Fruit fly (Drosophila melanogaster): ENCODE results near the gene Arf1.
A peak's percentile ranks its signal among the peaks of the same experiment; 100 is the strongest.

The Arf1 gene

dm6 chr3L:22888591-22889258, 16.7 kb upstream of the Arf1 start (continued):
- TF ChIP-seq Dip2 (GFP tag; IDR thresholded peaks at IDR 0.05) (no peak), CG11247 (GFP tag; IDR thresholded peaks at IDR 0.05) (no peak), CG14441 (GFP tag; IDR thresholded peaks at IDR 0.05) (no peak), CG13287 (GFP tag; IDR thresholded peaks at IDR 0.05; ENCODE audit: partially characterized antibody) (no peak), CG34376 (GFP tag; optimal IDR thresholded peaks at IDR 0.05) (no peak), CG4617 (GFP tag; optimal IDR thresholded peaks at IDR 0.05; ENCODE audit: borderline replicate concordance) (no peak), CG18476 (GFP tag; optimal IDR thresholded peaks at IDR 0.05) (no peak), dmrt99B (tag; optimal IDR thresholded peaks at IDR 0.05) (no peak), Taf1 (GFP tag; IDR thresholded peaks at IDR 0.05) (no peak), Oaz (GFP tag; IDR thresholded peaks at IDR 0.05) (no peak), CG12155 (GFP tag; optimal IDR thresholded peaks at IDR 0.05) (no peak), pzg (GFP tag; optimal IDR thresholded peaks at IDR 0.05) (no peak), Optix (GFP tag; IDR thresholded peaks at IDR 0.05) (no peak), CG2889 (GFP tag; IDR thresholded peaks at IDR 0.05) (no peak), yki (optimal IDR thresholded peaks at IDR 0.05) (no peak), CG30403 (GFP tag; optimal IDR thresholded peaks at IDR 0.05) (no peak), Hey (tag; optimal IDR thresholded peaks at IDR 0.05) (peak; percentile 34), lilli (GFP tag; optimal IDR thresholded peaks at IDR 0.05) (no peak), CG7372 (GFP tag; IDR thresholded peaks at IDR 0.05) (no peak), zen2 (GFP tag; IDR thresholded peaks at IDR 0.05; ENCODE audit: partially characterized antibody) (no peak), CG42726 (GFP tag; IDR thresholded peaks at IDR 0.05; ENCODE audit: partially characterized antibody) (no peak), Fer3 (tag; optimal IDR thresholded peaks at IDR 0.05) (no peak), CG4707 (GFP tag; optimal IDR thresholded peaks at IDR 0.05) (no peak), CG8478 (optimal IDR thresholded peaks at IDR 0.05) (no peak), CG1233 (GFP tag; optimal IDR thresholded peaks at IDR 0.05) (no peak), her (GFP tag; optimal IDR thresholded peaks at IDR 0.05) (no peak), chinmo (GFP tag; IDR thresholded peaks at IDR 0.05; ENCODE audit: partially characterized antibody) (no peak), hbn (GFP tag; IDR thresholded peaks at IDR 0.05; ENCODE audit: partially characterized antibody) (no peak), Bdp1 (GFP tag; optimal IDR thresholded peaks at IDR 0.05) (no peak), run (tag; optimal IDR thresholded peaks at IDR 0.05) (no peak), usp (GFP tag; optimal IDR thresholded peaks at IDR 0.05) (no peak), bbx (GFP tag; IDR thresholded peaks at IDR 0.05; ENCODE audit: partially characterized antibody) (no peak), Hsf (GFP tag; optimal IDR thresholded peaks at IDR 0.05) (no peak), Hmx (GFP tag; optimal IDR thresholded peaks at IDR 0.05) (no peak), CG7786 (GFP tag; optimal IDR thresholded peaks at IDR 0.05) (no peak), GATAe (GFP tag; conservative IDR thresholded peaks at IDR 0.05) (no peak; the same call in 1 of the 2 replicates), CG33213 (GFP tag; optimal IDR thresholded peaks at IDR 0.05) (no peak), CHES-1-like (GFP tag; optimal IDR thresholded peaks at IDR 0.05) (no peak), CG34224 (GFP tag; IDR thresholded peaks at IDR 0.05; ENCODE audit: partially characterized antibody) (no peak), ap (GFP tag; IDR thresholded peaks at IDR 0.05) (no peak), inv (GFP tag; IDR thresholded peaks at IDR 0.05; ENCODE audit: partially characterized antibody) (no peak), CG34422 (GFP tag; IDR thresholded peaks at IDR 0.05) (no peak), CG10267 (tag; optimal IDR thresholded peaks at IDR 0.05) (no peak), ken (GFP tag; IDR thresholded peaks at IDR 0.05) (no peak), CG7745 (tag; optimal IDR thresholded peaks at IDR 0.05) (no peak), Lhr (GFP tag; optimal IDR thresholded peaks at IDR 0.05) (no peak), lmd (GFP tag; IDR thresholded peaks at IDR 0.05) (no peak), dpn (GFP tag; optimal IDR thresholded peaks at IDR 0.05) (no peak), Nf-YC (tag; optimal IDR thresholded peaks at IDR 0.05) (no peak), CG4360 (GFP tag; IDR thresholded peaks at IDR 0.05) (no peak), amos (GFP tag; IDR thresholded peaks at IDR 0.05; ENCODE audit: partially characterized antibody) (no peak)

Data from whole organism, embryonic.